Worm (Caenorhabditis elegans): ENCODE data around the gene acp-3.

ce11 chrII:8409538-8409937 lies 27.4 kb downstream of the acp-3 start:
- no peak for TF ChIP-seq tra-4 (tag; optimal IDR thresholded peaks at IDR 0.05)
- TF ChIP-seq ama-1 (optimal IDR thresholded peaks at IDR 0.05), result no peak
- TF ChIP-seq hmg-4 (GFP tag; optimal IDR thresholded peaks at IDR 0.05), result no peak
- no peak for TF ChIP-seq flt-1 (GFP tag; IDR thresholded peaks at IDR 0.05)
- no peak for TF ChIP-seq tbx-37 (GFP tag; conservative IDR thresholded peaks at IDR 0.05)
- TF ChIP-seq ceh-13 (GFP tag; optimal IDR thresholded peaks at IDR 0.05), result no peak
- no peak for TF ChIP-seq pes-1 (GFP tag; IDR thresholded peaks at IDR 0.05)
- no peak for TF ChIP-seq B0310.2 (tag; optimal IDR thresholded peaks at IDR 0.05)
- TF ChIP-seq ets-7 (tag; optimal IDR thresholded peaks at IDR 0.05), result no peak
- no peak for TF ChIP-seq tbx-11 (GFP tag; IDR thresholded peaks at IDR 0.05)
- no peak for TF ChIP-seq sea-1 (GFP tag; conservative IDR thresholded peaks at IDR 0.05)
- no peak for TF ChIP-seq aly-1 (tag; optimal IDR thresholded peaks at IDR 0.05)

Measured in whole organism, early embryonic.